Worm (Caenorhabditis elegans) whole organism, young adult: ENCODE measurements around the gene ZC196.4.

Source experiments
- C06A6.2 ChIP-seq: fragments of 200-800 bp; sonication (Bioruptor generic); conservative IDR thresholded peaks from 2 replicates; pipeline ENCODE4 v1.3.6; 2022; ENCODE audit warnings: missing genetic modification characterization, missing compliant biosample characterization
- F37B4.10 ChIP-seq: fragments of 200-800 bp; sonication (Bioruptor generic); IDR thresholded peaks from 2 replicates; pipeline ENCODE4 v1.3.6; 2022; ENCODE audit warnings: missing genetic modification characterization, missing compliant biosample characterization
- Y95B8A.8 ChIP-seq: fragments of 200-800 bp; sonication (Bioruptor generic); IDR thresholded peaks from 2 replicates; pipeline ENCODE4 v1.3.6; 2022; ENCODE audit warnings: missing genetic modification reagents, missing genetic modification characterization, missing compliant biosample characterization
- attf-6 ChIP-seq: fragments of 200-800 bp; sonication (Bioruptor generic); IDR thresholded peaks from 2 replicates; pipeline ENCODE4 v1.3.6; 2022; ENCODE audit warnings: missing genetic modification reagents, missing genetic modification characterization, missing compliant biosample characterization
- ccch-3 ChIP-seq: fragments of 200-800 bp; sonication (Bioruptor generic); optimal IDR thresholded peaks from 2 replicates; lab custom pipeline; 2018; ENCODE audit warnings: mild to moderate bottlenecking, missing genetic modification characterization, missing compliant biosample characterization
- ceh-79 ChIP-seq: sonication (generic microtip); optimal IDR thresholded peaks from 2 replicates; lab custom pipeline; 2017; ENCODE audit warnings: mild to moderate bottlenecking, missing genetic modification characterization, missing compliant biosample characterization
- hlh-12 ChIP-seq: sonication (generic microtip); optimal IDR thresholded peaks from 2 replicates; lab custom pipeline; 2016; ENCODE audit warnings: missing genetic modification characterization, missing compliant biosample characterization
- let-607 ChIP-seq, 2 experiments: fragments of 200-800 bp in 1 of 2; sonication (Bioruptor generic) in 1 of 2; sonication (generic microtip) in 1 of 2; optimal IDR thresholded peaks; 2 replicates each; lab custom pipeline; 2016 to 2018; ENCODE audit warnings: mild to moderate bottlenecking in 2 of 2, missing compliant biosample characterization in 2 of 2, missing genetic modification characterization in 2 of 2, moderate library complexity in 2 of 2, missing genotype in 1 of 2
- madf-3 ChIP-seq: fragments of 200-800 bp; sonication (Bioruptor generic); IDR thresholded peaks from 2 replicates; pipeline ENCODE4 v1.3.6; 2022; ENCODE audit warnings: missing genetic modification reagents, missing genetic modification characterization, missing compliant biosample characterization
- nhr-27 ChIP-seq: fragments of 200-800 bp; sonication (Bioruptor generic); optimal IDR thresholded peaks from 2 replicates; lab custom pipeline; 2018; ENCODE audit warnings: mild to moderate bottlenecking, missing genetic modification characterization, moderate library complexity, missing compliant biosample characterization
- pha-4 ChIP-seq: fragments of 150-350 bp; sonication (generic microtip); optimal IDR thresholded peaks from 2 replicates; lab custom pipeline; 2014; ENCODE audit warnings: missing biosample characterization, missing genetic modification reagents, missing genetic modification characterization
- sdz-38 ChIP-seq: sonication (generic microtip); optimal IDR thresholded peaks from 2 replicates; lab custom pipeline; 2016; ENCODE audit warnings: missing genotype, missing genetic modification characterization, missing compliant biosample characterization
- somi-1 ChIP-seq: fragments of 200-800 bp; sonication (Bioruptor generic); optimal IDR thresholded peaks from 2 replicates; lab custom pipeline; 2018; ENCODE audit warnings: mild to moderate bottlenecking, missing genetic modification characterization, missing compliant biosample characterization
- unc-62 ChIP-seq: fragments of 150-350 bp; optimal IDR thresholded peaks from 2 replicates; lab custom pipeline; 2014; ENCODE audit warnings: missing biosample characterization, missing genetic modification reagents, missing genetic modification characterization

- TF ChIP-seq madf-3 (GFP tag; lab: Robert Waterston, UW) (no peak), let-607 (tag; optimal IDR thresholded peaks at IDR 0.05; lab: Kevin White, UChicago) (no peak), hlh-12 (no peak), sdz-38 (tag; lab: Kevin White, UChicago) (no peak), Y95B8A.8 (GFP tag; lab: Robert Waterston, UW) (no peak), attf-6 (GFP tag; lab: Robert Waterston, UW) (no peak), F37B4.10 (GFP tag; lab: Robert Waterston, UW) (no peak), unc-62 (GFP tag; lab: Kevin White, UChicago) (no peak), nhr-27 (tag; lab: Kevin White, UChicago) (no peak), pha-4 (tag; lab: Kevin White, UChicago) (no peak), ceh-79 (tag; lab: Kevin White, UChicago) (no peak), C06A6.2 (no peak), somi-1 (no peak), ccch-3 (no peak)
These were observed 38.7 kb downstream of the ZC196.4 start, which contains the start of gene srx-115 for ce11 chrV:8771599-8771998.
